Fruit fly (Drosophila melanogaster): ENCODE data around the gene noi.

- TF ChIP-seq sens-2 (GFP tag; IDR thresholded peaks at IDR 0.05) (no peak), tin (GFP tag; optimal IDR thresholded peaks at IDR 0.05) (no peak), vvl (GFP tag; IDR thresholded peaks at IDR 0.05) (no peak), br (optimal IDR thresholded peaks at IDR 0.05) (no peak), MESR4 (GFP tag; optimal IDR thresholded peaks at IDR 0.05) (peak; percentile 91)
Measured at dm6 chr3R:5612372-5613113, 21.3 kb upstream of the noi start, which contains the start of gene Rga.

Data from whole organism, embryonic.